Fruit fly (Drosophila melanogaster) whole organism, prepupa: ENCODE results near the gene Nedd8.
A peak's percentile ranks its signal among the peaks of the same experiment; 100 is the strongest.

Experiments used
- CG10669 ChIP-seq: fragments of 200-800 bp; sonication (Bioruptor generic); optimal IDR thresholded peaks from 3 replicates; lab custom pipeline; 2018; ENCODE audit warnings: missing biosample characterization, mild to moderate bottlenecking, missing genetic modification characterization, moderate library complexity
- CG11762 ChIP-seq: fragments of 200-800 bp; sonication (Bioruptor generic); optimal IDR thresholded peaks from 3 replicates; lab custom pipeline; 2016; ENCODE audit warnings: missing biosample characterization, missing genetic modification characterization; ENCODE audit not compliant: insufficient read depth
- CG11902 ChIP-seq: fragments of 200-800 bp; sonication (Bioruptor generic); optimal IDR thresholded peaks from 3 replicates; lab custom pipeline; 2016; ENCODE audit warnings: missing biosample characterization, missing genetic modification characterization
- CG15336 ChIP-seq: fragments of 200-800 bp; sonication (Bioruptor generic); IDR thresholded peaks from 2 replicates; pipeline ENCODE4 v1.3.6; 2022; ENCODE audit warnings: missing biosample characterization, missing genetic modification characterization
- CG16779 ChIP-seq: fragments of 200-800 bp; sonication (Bioruptor generic); optimal IDR thresholded peaks from 3 replicates; lab custom pipeline; 2017; ENCODE audit warnings: missing biosample characterization, mild to moderate bottlenecking, missing genetic modification characterization
- CG3032 ChIP-seq: fragments of 200-800 bp; optimal IDR thresholded peaks from 2 replicates; lab custom pipeline; 2019; ENCODE audit warnings: missing biosample characterization, mild to moderate bottlenecking, missing genetic modification characterization, moderate library complexity
- CG31627 ChIP-seq: fragments of 200-800 bp; sonication (Bioruptor generic); optimal IDR thresholded peaks from 3 replicates; lab custom pipeline; 2016; ENCODE audit warnings: missing biosample characterization, missing genetic modification characterization
- CG32006 ChIP-seq: fragments of 200-800 bp; sonication (Bioruptor generic); optimal IDR thresholded peaks from 3 replicates; lab custom pipeline; 2017; ENCODE audit warnings: missing biosample characterization, mild to moderate bottlenecking, missing genetic modification characterization
- CG34406 ChIP-seq: fragments of 200-800 bp; sonication (Bioruptor generic); optimal IDR thresholded peaks from 3 replicates; lab custom pipeline; 2016; ENCODE audit warnings: missing biosample characterization, missing genetic modification characterization
- CG3919 ChIP-seq: fragments of 200-800 bp; sonication (Bioruptor generic); optimal IDR thresholded peaks from 3 replicates; lab custom pipeline; 2016; ENCODE audit warnings: missing biosample characterization, missing genetic modification characterization
- CG4318 ChIP-seq: fragments of 200-800 bp; sonication (Bioruptor generic); optimal IDR thresholded peaks from 3 replicates; lab custom pipeline; 2017; ENCODE audit warnings: missing biosample characterization, mild to moderate bottlenecking, missing genetic modification characterization
- CG6163 ChIP-seq: fragments of 200-800 bp; sonication (Bioruptor generic); IDR thresholded peaks from 3 replicates; pipeline ENCODE4 v1.3.6; 2022; ENCODE audit warnings: missing biosample characterization, missing genetic modification characterization
- CG6276 ChIP-seq: fragments of 200-800 bp; sonication (Bioruptor generic); optimal IDR thresholded peaks from 2 replicates; lab custom pipeline; 2017; ENCODE audit warnings: missing biosample characterization, mild to moderate bottlenecking, missing genetic modification characterization
- CG6792 ChIP-seq: fragments of 200-800 bp; sonication (Bioruptor generic); optimal IDR thresholded peaks from 3 replicates; lab custom pipeline; 2016; ENCODE audit warnings: missing biosample characterization, missing genetic modification characterization
- CG6808 ChIP-seq: fragments of 200-800 bp; sonication (Bioruptor generic); optimal IDR thresholded peaks from 3 replicates; lab custom pipeline; 2017; ENCODE audit warnings: missing biosample characterization, missing genetic modification characterization, mild to moderate bottlenecking, moderate library complexity, missing genetic modification reagents
- CG6854 ChIP-seq: fragments of 200-800 bp; sonication (Bioruptor generic); optimal IDR thresholded peaks from 2 replicates; lab custom pipeline; 2017; ENCODE audit warnings: missing biosample characterization, mild to moderate bottlenecking, missing genetic modification characterization
- CG7368 ChIP-seq: fragments of 200-800 bp; sonication (Bioruptor generic); optimal IDR thresholded peaks from 3 replicates; lab custom pipeline; 2016; ENCODE audit warnings: missing biosample characterization, missing genetic modification characterization
- CG8119 ChIP-seq: fragments of 200-800 bp; sonication (Bioruptor generic); IDR thresholded peaks from 3 replicates; pipeline ENCODE4 v1.3.6; 2022; ENCODE audit warnings: missing biosample characterization, missing genetic modification characterization
- CG8319 ChIP-seq: fragments of 200-800 bp; sonication (Bioruptor generic); optimal IDR thresholded peaks from 3 replicates; lab custom pipeline; 2016; ENCODE audit warnings: missing biosample characterization, missing genetic modification characterization
- CG8632 ChIP-seq: fragments of 200-800 bp; sonication (Bioruptor generic); optimal IDR thresholded peaks from 3 replicates; lab custom pipeline; 2016; ENCODE audit warnings: missing biosample characterization, missing genetic modification characterization
- Eip75B ChIP-seq: fragments of 200-800 bp; sonication (Bioruptor generic); optimal IDR thresholded peaks from 3 replicates; lab custom pipeline; 2016; ENCODE audit warnings: missing biosample characterization, missing genetic modification characterization
- Eip78C ChIP-seq: fragments of 200-800 bp; sonication (Bioruptor generic); peaks from one replicate; lab custom pipeline; 2016; ENCODE audit warnings: missing biosample characterization, missing genetic modification characterization
- Eip93F ChIP-seq: fragments of 200-800 bp; sonication (Bioruptor generic); optimal IDR thresholded peaks from 2 replicates; lab custom pipeline; 2016; ENCODE audit warnings: missing biosample characterization, mild to moderate bottlenecking, missing genetic modification characterization
- Ets96B ChIP-seq: fragments of 200-800 bp; optimal IDR thresholded peaks from 2 replicates; lab custom pipeline; 2019; ENCODE audit warnings: missing biosample characterization, mild to moderate bottlenecking, missing genetic modification characterization, moderate library complexity
- Gug ChIP-seq: fragments of 200-800 bp; sonication (Bioruptor generic); IDR thresholded peaks from 2 replicates; pipeline ENCODE4 v1.3.6; 2022; ENCODE audit warnings: missing biosample characterization, missing genetic modification characterization
- Hr38 ChIP-seq: sonication (Bioruptor generic); optimal IDR thresholded peaks from 2 replicates; lab custom pipeline; 2016; ENCODE audit warnings: missing biosample characterization, missing genetic modification characterization
- Hr39 ChIP-seq: fragments of 200-800 bp; sonication (Bioruptor generic); optimal IDR thresholded peaks from 2 replicates; lab custom pipeline; 2016; ENCODE audit warnings: missing biosample characterization, missing genetic modification characterization
- Hr4 ChIP-seq: fragments of 200-800 bp; sonication (Bioruptor generic); optimal IDR thresholded peaks from 3 replicates; lab custom pipeline; 2016; ENCODE audit warnings: missing biosample characterization, missing genetic modification characterization
- Met ChIP-seq: fragments of 200-800 bp; sonication (Bioruptor generic); optimal IDR thresholded peaks from 3 replicates; lab custom pipeline; 2016; ENCODE audit warnings: missing biosample characterization, missing genetic modification characterization
- OdsH ChIP-seq: fragments of 200-800 bp; sonication (Bioruptor generic); optimal IDR thresholded peaks from 3 replicates; lab custom pipeline; 2016; ENCODE audit warnings: missing biosample characterization, missing genetic modification characterization
- Smox ChIP-seq: fragments of 200-800 bp; sonication (Bioruptor generic); optimal IDR thresholded peaks from 3 replicates; lab custom pipeline; 2016; ENCODE audit warnings: missing biosample characterization, missing genetic modification characterization
- Sox102F ChIP-seq: fragments of 200-800 bp; sonication (Bioruptor generic); optimal IDR thresholded peaks from 2 replicates; lab custom pipeline; 2016; ENCODE audit warnings: missing biosample characterization, mild to moderate bottlenecking, missing genetic modification characterization
- Sox14 ChIP-seq: fragments of 200-800 bp; sonication (Bioruptor generic); optimal IDR thresholded peaks from 3 replicates; lab custom pipeline; 2016; ENCODE audit warnings: missing biosample characterization, missing genetic modification characterization
- achi ChIP-seq: fragments of 200-800 bp; sonication (Bioruptor generic); optimal IDR thresholded peaks from 3 replicates; lab custom pipeline; 2016; ENCODE audit warnings: missing biosample characterization, missing genetic modification characterization
- acj6 ChIP-seq: fragments of 200-800 bp; sonication (Bioruptor generic); optimal IDR thresholded peaks from 3 replicates; lab custom pipeline; 2016; ENCODE audit warnings: missing biosample characterization, missing genetic modification characterization
- dac ChIP-seq: fragments of 200-800 bp; sonication (Bioruptor generic); optimal IDR thresholded peaks from 2 replicates; lab custom pipeline; 2017; ENCODE audit warnings: missing biosample characterization, mild to moderate bottlenecking, missing genetic modification characterization
- dsx ChIP-seq: fragments of 200-800 bp; optimal IDR thresholded peaks from 3 replicates; lab custom pipeline; 2019; ENCODE audit warnings: missing biosample characterization, mild to moderate bottlenecking, missing genetic modification characterization, moderate library complexity; ENCODE audit not compliant: poor library complexity, severe bottlenecking
- esn ChIP-seq: fragments of 200-800 bp; sonication (Bioruptor generic); optimal IDR thresholded peaks from 2 replicates; lab custom pipeline; 2016; ENCODE audit warnings: missing biosample characterization, mild to moderate bottlenecking, missing genetic modification characterization, moderate library complexity
- fd59A ChIP-seq: fragments of 200-800 bp; sonication (Bioruptor generic); optimal IDR thresholded peaks from 2 replicates; lab custom pipeline; 2017; ENCODE audit warnings: missing biosample characterization, mild to moderate bottlenecking, missing genetic modification characterization, missing genetic modification reagents
- fkh ChIP-seq: fragments of 200-800 bp; sonication (Bioruptor generic); optimal IDR thresholded peaks from 3 replicates; lab custom pipeline; 2017; ENCODE audit warnings: missing biosample characterization, mild to moderate bottlenecking, missing genetic modification characterization, moderate library complexity
- lz ChIP-seq: fragments of 200-800 bp; sonication (Bioruptor generic); optimal IDR thresholded peaks from 3 replicates; lab custom pipeline; 2016; ENCODE audit warnings: missing biosample characterization, missing genetic modification characterization
- net ChIP-seq: fragments of 200-800 bp; sonication (Bioruptor generic); optimal IDR thresholded peaks from 3 replicates; lab custom pipeline; 2016; ENCODE audit warnings: missing biosample characterization, missing genetic modification characterization
- pdm3 ChIP-seq: fragments of 200-800 bp; sonication (Bioruptor generic); optimal IDR thresholded peaks from 3 replicates; lab custom pipeline; 2016; ENCODE audit warnings: missing biosample characterization, missing genetic modification characterization
- salr ChIP-seq, 2 experiments: fragments of 200-800 bp; sonication (Bioruptor generic); optimal IDR thresholded peaks; 3 replicates each; lab custom pipeline; 2016 to 2018; ENCODE audit warnings: missing biosample characterization in 2 of 2, missing genetic modification characterization in 2 of 2, mild to moderate bottlenecking in 1 of 2
- spab ChIP-seq: fragments of 200-800 bp; sonication (Bioruptor generic); optimal IDR thresholded peaks from 2 replicates; lab custom pipeline; 2017; ENCODE audit warnings: missing biosample characterization, mild to moderate bottlenecking, missing genetic modification characterization, missing genetic modification reagents
- ss ChIP-seq, 2 experiments: fragments of 200-800 bp; sonication (Bioruptor generic); optimal IDR thresholded peaks; 2 replicates in 1 of 2; 3 replicates in 1 of 2; lab custom pipeline; 2017 to 2018; ENCODE audit warnings: mild to moderate bottlenecking in 2 of 2, missing biosample characterization in 2 of 2, missing genetic modification characterization in 2 of 2, moderate library complexity in 1 of 2
- svp ChIP-seq: fragments of 200-800 bp; sonication (Bioruptor generic); peaks from one replicate; lab custom pipeline; 2016; ENCODE audit warnings: missing biosample characterization, missing genetic modification characterization
- vri ChIP-seq: fragments of 200-800 bp; sonication (Bioruptor generic); optimal IDR thresholded peaks from 3 replicates; lab custom pipeline; 2016; ENCODE audit warnings: missing biosample characterization, mild to moderate bottlenecking, missing genetic modification characterization

Nedd8 gene

dm6 chr2L:18917584-18917983 is 34.1 kb downstream of the Nedd8 start:
- TF ChIP-seq spab = no peak
- no peak for TF ChIP-seq salr (GFP tag; optimal IDR thresholded peaks at IDR 0.05; lab: Kevin White, UChicago)
- TF ChIP-seq fkh (GFP tag; lab: Kevin White, UChicago) = peak; percentile 32
- TF ChIP-seq dac (GFP tag; lab: Kevin White, UChicago) = no peak

dm6 chr2L:18914829-18915228 is 36.8 kb downstream of the Nedd8 start:
- TF ChIP-seq CG10669 = no peak
- TF ChIP-seq, all 60 proteins: peak for 0

dm6 chr2L:18907491-18907890 is 44.1 kb downstream of the Nedd8 start:
- TF ChIP-seq CG32006 (GFP tag; lab: Kevin White, UChicago) (peak; percentile 70), CG8319 (no peak), Ets96B (tag; lab: Kevin White, UChicago) (no peak), CG7368 (GFP tag; lab: Kevin White, UChicago) (no peak), dsx (GFP tag; lab: Kevin White, UChicago) (no peak), OdsH (GFP tag; lab: Kevin White, UChicago) (peak; percentile 28), CG6276 (GFP tag; lab: Kevin White, UChicago) (peak; percentile 58), Hr4 (peak; percentile 82), acj6 (GFP tag; lab: Kevin White, UChicago) (no peak), CG4318 (GFP tag; lab: Kevin White, UChicago) (peak; percentile 54), Eip75B (GFP tag; lab: Kevin White, UChicago) (no peak), Smox (GFP tag; lab: Kevin White, UChicago) (peak; percentile 12), spab (no peak), CG8119 (GFP tag; lab: Robert Waterston, UW) (peak; percentile 83), esn (GFP tag; lab: Kevin White, UChicago) (peak; percentile 15), Hr38 (GFP tag; lab: Kevin White, UChicago) (no peak), CG34406 (GFP tag; lab: Kevin White, UChicago) (no peak), CG15336 (peak; percentile 83), CG6792 (GFP tag; lab: Kevin White, UChicago) (no peak), achi (GFP tag; lab: Kevin White, UChicago) (peak; percentile 29), fd59A (no peak), net (GFP tag; lab: Kevin White, UChicago) (peak; percentile 41), CG8632 (GFP tag; lab: Kevin White, UChicago) (no peak), Sox14 (no peak), CG11902 (GFP tag; lab: Kevin White, UChicago) (no peak), pdm3 (GFP tag; lab: Kevin White, UChicago) (peak; percentile 35), dac (GFP tag; lab: Kevin White, UChicago) (peak; percentile 22), lz (GFP tag; lab: Kevin White, UChicago) (no peak), CG3032 (no peak), Eip78C (peak; percentile 67), CG3919 (GFP tag; lab: Kevin White, UChicago) (peak; percentile 34), Sox102F (GFP tag; lab: Kevin White, UChicago) (no peak), Met (GFP tag; lab: Kevin White, UChicago) (peak; percentile 30), svp (GFP tag; lab: Kevin White, UChicago) (peak; percentile 50), CG11762 (GFP tag; lab: Kevin White, UChicago) (no peak), CG31627 (GFP tag; lab: Kevin White, UChicago) (no peak), CG6808 (no peak), CG10669 (no peak), Hr39 (peak; percentile 6), Gug (GFP tag; lab: Robert Waterston, UW) (0 out of 2 replicates have a peak, but pooled peaks have one; percentile 26), salr (GFP tag; optimal IDR thresholded peaks at IDR 0.05; lab: Kevin White, UChicago) (peak in 1 of 2 experiments; percentile 26), CG6854 (GFP tag; lab: Kevin White, UChicago) (no peak), ss (GFP tag; optimal IDR thresholded peaks at IDR 0.05; lab: Kevin White, UChicago) (no peak), CG6163 (GFP tag; lab: Robert Waterston, UW) (peak; percentile 57), Eip93F (GFP tag; lab: Kevin White, UChicago) (no peak), CG16779 (no peak), vri (GFP tag; lab: Kevin White, UChicago) (peak; percentile 3)
